Worm (Caenorhabditis elegans): ENCODE measurements around the gene srh-72.

DNA sequence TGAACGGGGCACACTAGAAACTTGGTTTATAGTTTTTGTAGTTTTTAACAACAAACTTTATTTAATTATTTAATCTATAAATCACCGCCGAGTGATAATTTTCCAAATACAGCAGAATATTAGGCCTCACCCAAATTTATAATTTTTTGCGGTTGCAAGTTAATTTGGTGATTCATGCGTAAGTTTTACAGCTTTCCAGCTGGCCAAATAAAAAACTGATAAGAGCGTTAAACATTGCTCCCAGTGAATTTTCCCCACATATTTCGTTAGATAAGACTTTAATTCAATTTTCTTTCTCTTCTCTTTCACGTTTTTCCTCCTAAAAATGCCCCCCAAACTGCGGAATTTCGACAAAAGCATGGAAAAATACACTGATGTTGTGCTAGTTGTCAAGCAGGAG lies 38.9 kb downstream of the srh-72 start, which contains the start of gene bath-47:
- TF ChIP-seq pha-4 (GFP tag; IDR thresholded peaks at IDR 0.05) (no peak), pha-4 (tag; optimal IDR thresholded peaks at IDR 0.05) (no peak), T20F7.1 (GFP tag; optimal IDR thresholded peaks at IDR 0.05) (no peak), snpc-4 (tag; optimal IDR thresholded peaks at IDR 0.05) (no peak), skn-1 (tag; optimal IDR thresholded peaks at IDR 0.05) (no peak), ctbp-1 (GFP tag; IDR thresholded peaks at IDR 0.05) (no peak), egl-27 (tag; optimal IDR thresholded peaks at IDR 0.05) (no peak), fkh-10 (GFP tag; optimal IDR thresholded peaks at IDR 0.05) (no peak), sdz-12 (GFP tag; optimal IDR thresholded peaks at IDR 0.05) (no peak), ceh-62 (tag; optimal IDR thresholded peaks at IDR 0.05) (no peak), ceh-32 (tag; optimal IDR thresholded peaks at IDR 0.05; ENCODE audit: poor library complexity) (no peak), nhr-11 (tag; optimal IDR thresholded peaks at IDR 0.05) (no peak)
